Worm (Caenorhabditis elegans): ENCODE data around the gene tin-10.

Gene tin-10

DNA sequence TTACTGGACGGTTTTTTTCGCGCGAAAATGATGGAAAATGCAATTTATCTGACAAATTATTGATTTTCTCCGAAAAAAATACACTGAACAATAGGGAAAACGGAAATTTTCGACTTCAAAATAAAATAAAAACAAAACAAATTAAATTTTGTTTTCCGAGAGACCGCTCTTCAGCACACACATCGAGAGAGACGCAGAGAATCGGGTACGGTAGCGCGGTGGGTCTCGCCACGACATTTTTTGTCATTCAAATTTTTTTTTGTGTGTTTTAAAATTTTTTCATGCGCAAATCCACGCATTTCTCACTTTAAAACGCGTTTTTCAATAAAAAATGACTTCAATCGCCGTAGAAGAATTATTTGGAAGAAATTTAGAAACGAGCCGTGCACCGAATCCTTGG, 21.4 kb upstream of the tin-10 start:
- TF ChIP-seq sma-3 (GFP tag; optimal IDR thresholded peaks at IDR 0.05) (no peak), sem-4 (tag; optimal IDR thresholded peaks at IDR 0.05) (no peak), mbf-1 (tag; optimal IDR thresholded peaks at IDR 0.05) (no peak), dmd-4 (tag; optimal IDR thresholded peaks at IDR 0.05) (no peak)

DNA sequence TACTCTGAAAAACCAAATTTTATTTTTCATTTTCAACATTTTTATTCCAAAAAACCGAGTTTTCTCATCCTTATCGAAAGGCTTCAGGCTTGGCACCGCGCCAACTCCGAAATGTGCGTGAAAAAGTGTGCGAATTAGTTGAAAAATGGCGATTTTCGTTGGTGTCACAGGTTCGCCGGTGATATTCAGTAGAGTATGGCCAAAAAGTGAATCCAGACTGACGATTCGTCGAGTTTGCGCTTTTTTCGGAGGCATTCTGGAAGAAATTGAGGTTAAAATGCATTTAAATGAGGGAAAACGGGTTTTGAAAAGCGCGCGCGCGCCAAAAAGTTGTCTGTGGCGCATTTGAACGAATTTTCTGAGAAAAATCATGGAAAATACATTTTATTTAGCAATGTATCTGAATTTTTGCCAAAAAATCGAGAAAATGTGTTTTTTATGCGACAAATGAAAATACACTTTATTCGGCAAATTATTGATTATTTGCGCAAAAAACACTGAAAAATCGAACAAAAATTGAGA, 20.9 kb upstream of the tin-10 start, which contains the start of the genes Y66D12A.16 and such-1:
Gene Y66D12A.16, plus strand, starts transcription at position 51 of the 522 bp plus-strand sequence.
Gene such-1, minus strand, starts transcription at position 256 of the 522 bp plus-strand sequence.
- TF ChIP-seq egl-27 (tag; optimal IDR thresholded peaks at IDR 0.05) (no peak), sem-4 (tag; optimal IDR thresholded peaks at IDR 0.05) (no peak), blmp-1 (tag; optimal IDR thresholded peaks at IDR 0.05; ENCODE audit: insufficient read depth) (no peak), gmeb-1 (tag; optimal IDR thresholded peaks at IDR 0.05) (no peak), nhr-77 (tag; optimal IDR thresholded peaks at IDR 0.05) (no peak), mbf-1 (tag; optimal IDR thresholded peaks at IDR 0.05) (no peak), fos-1 (tag; optimal IDR thresholded peaks at IDR 0.05) (no peak), unc-39 (tag; optimal IDR thresholded peaks at IDR 0.05) (no peak), nhr-237 (tag; optimal IDR thresholded peaks at IDR 0.05) (no peak)

DNA sequence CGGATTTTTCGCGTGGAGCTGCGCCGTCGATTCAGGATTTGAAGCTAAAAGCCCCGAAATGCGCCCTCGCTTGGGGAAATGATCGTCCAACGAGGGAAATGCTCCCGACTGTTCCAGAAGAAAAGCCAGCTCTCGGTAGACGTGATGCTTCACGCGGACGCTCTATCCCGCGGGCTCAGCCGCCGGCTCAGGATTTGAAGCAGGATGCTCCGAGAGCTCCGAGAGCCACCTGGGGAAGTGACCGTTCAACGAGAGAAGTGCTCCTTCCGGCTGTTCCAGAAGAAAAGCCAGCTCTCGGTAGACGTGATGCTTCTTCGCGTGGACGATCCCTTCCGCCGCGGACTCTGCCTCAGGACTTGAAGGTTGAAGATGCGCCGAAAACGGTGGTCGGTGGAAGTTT, 8.2 kb upstream of the tin-10 start:
- TF ChIP-seq F13H6.1 (tag; optimal IDR thresholded peaks at IDR 0.05) (no peak), lin-11 (tag; optimal IDR thresholded peaks at IDR 0.05) (no peak), mab-5 (tag; optimal IDR thresholded peaks at IDR 0.05) (no peak), mbf-1 (tag; optimal IDR thresholded peaks at IDR 0.05) (no peak), aly-2 (tag; optimal IDR thresholded peaks at IDR 0.05) (no peak), fos-1 (tag; optimal IDR thresholded peaks at IDR 0.05) (no peak), unc-62 (GFP tag; optimal IDR thresholded peaks at IDR 0.05) (no peak), C34F6.9 (tag; optimal IDR thresholded peaks at IDR 0.05) (no peak), R02D3.7 (tag; optimal IDR thresholded peaks at IDR 0.05) (no peak), nhr-237 (tag; optimal IDR thresholded peaks at IDR 0.05) (no peak), nhr-21 (tag; optimal IDR thresholded peaks at IDR 0.05) (no peak), ceh-82 (tag; optimal IDR thresholded peaks at IDR 0.05) (no peak), ztf-4 (tag; optimal IDR thresholded peaks at IDR 0.05) (no peak), nhr-23 (tag; optimal IDR thresholded peaks at IDR 0.05) (no peak), nhr-77 (tag; optimal IDR thresholded peaks at IDR 0.05) (no peak), lin-13 (GFP tag; optimal IDR thresholded peaks at IDR 0.05) (no peak), nhr-25 (tag; optimal IDR thresholded peaks at IDR 0.05) (no peak), mdl-1 (tag; optimal IDR thresholded peaks at IDR 0.05) (no peak), snpc-4 (tag; optimal IDR thresholded peaks at IDR 0.05) (no peak), lsy-2 (tag; optimal IDR thresholded peaks at IDR 0.05) (no peak)

DNA sequence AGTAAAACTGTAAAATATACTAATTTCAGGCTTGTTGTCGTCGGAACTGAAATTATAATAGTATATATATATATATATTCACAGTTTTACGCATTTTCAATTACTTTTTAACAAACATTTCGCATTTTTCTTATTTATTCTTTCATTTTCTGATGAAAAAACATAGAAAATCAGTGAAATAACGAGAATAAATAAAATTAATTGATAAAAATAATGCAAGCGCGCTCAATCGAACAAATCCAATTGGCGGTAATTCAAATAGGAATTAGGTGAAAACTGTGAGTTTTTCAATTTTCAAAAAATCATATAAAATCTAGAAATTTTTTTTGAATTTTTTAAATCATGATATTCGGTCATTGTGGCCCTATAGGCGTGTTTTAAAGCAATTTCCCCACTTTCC, 7.5 kb upstream of the tin-10 start:
- no peak for TF ChIP-seq unc-62 (GFP tag; optimal IDR thresholded peaks at IDR 0.05)
- TF ChIP-seq lin-11 (tag; optimal IDR thresholded peaks at IDR 0.05) = no peak
- no peak for TF ChIP-seq lin-39 (tag; optimal IDR thresholded peaks at IDR 0.05)
- no peak for TF ChIP-seq fos-1 (tag; optimal IDR thresholded peaks at IDR 0.05)
- no peak for TF ChIP-seq elt-3 (tag; optimal IDR thresholded peaks at IDR 0.05)
- no peak for TF ChIP-seq nhr-23 (tag; optimal IDR thresholded peaks at IDR 0.05)
- no peak for TF ChIP-seq ztf-4 (tag; optimal IDR thresholded peaks at IDR 0.05)
- TF ChIP-seq zag-1 (tag; optimal IDR thresholded peaks at IDR 0.05) = no peak
- no peak for TF ChIP-seq ztf-1 (GFP tag; conservative IDR thresholded peaks at IDR 0.05)
- TF ChIP-seq nhr-129 (tag; optimal IDR thresholded peaks at IDR 0.05) = no peak

DNA sequence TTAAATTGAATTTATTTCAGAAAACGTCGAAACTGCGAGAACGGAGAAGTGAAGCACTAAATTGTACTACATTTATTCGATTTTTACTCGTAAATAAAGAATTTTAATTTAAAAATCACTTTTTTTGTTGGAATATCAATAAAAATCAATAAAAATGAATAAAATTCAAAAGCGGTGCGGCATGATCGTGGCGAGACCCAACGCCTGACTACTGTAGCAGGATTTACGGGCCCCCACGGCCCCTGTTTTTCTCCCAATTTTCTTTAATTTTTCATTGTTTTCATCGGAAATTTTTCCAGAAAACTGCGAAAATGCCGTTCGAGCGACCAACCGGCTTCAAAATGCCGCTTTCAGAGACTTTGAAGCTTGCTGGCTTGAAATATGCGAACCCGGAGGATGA, 6.2 kb upstream of the tin-10 start, which contains the start of gene Y66D12A.19:
Gene Y66D12A.19, plus strand, starts transcription at position 266 of the 400 bp plus-strand sequence.
- TF ChIP-seq mdl-1 (tag; optimal IDR thresholded peaks at IDR 0.05) (no peak), ztf-1 (GFP tag; conservative IDR thresholded peaks at IDR 0.05) (no peak), sma-9 (GFP tag; optimal IDR thresholded peaks at IDR 0.05) (no peak), sma-9 (tag; optimal IDR thresholded peaks at IDR 0.05) (no peak), blmp-1 (tag; optimal IDR thresholded peaks at IDR 0.05; ENCODE audit: insufficient read depth) (no peak), nhr-21 (tag; optimal IDR thresholded peaks at IDR 0.05) (no peak), nhr-10 (tag; optimal IDR thresholded peaks at IDR 0.05) (no peak), nhr-11 (tag; optimal IDR thresholded peaks at IDR 0.05) (no peak), ceh-82 (tag; optimal IDR thresholded peaks at IDR 0.05) (no peak), nhr-129 (tag; optimal IDR thresholded peaks at IDR 0.05) (no peak), elt-3 (tag; optimal IDR thresholded peaks at IDR 0.05) (no peak), ztf-11 (tag; optimal IDR thresholded peaks at IDR 0.05) (no peak), peb-1 (tag; optimal IDR thresholded peaks at IDR 0.05) (no peak), ZK546.5 (tag; optimal IDR thresholded peaks at IDR 0.05) (no peak), unc-62 (GFP tag; optimal IDR thresholded peaks at IDR 0.05) (no peak)

Measured in whole organism, L2 larva.